Fruit fly (Drosophila melanogaster): Measurements from ENCODE around the gene ed.

The ed gene

dm6 chr2L:4053421-4054091, 22.4 kb downstream of the ed start (continued):
- TF ChIP-seq H15 (GFP tag; IDR thresholded peaks at IDR 0.05) = 0 out of 3 replicates have a peak, but pooled peaks have one; percentile 47
- TF ChIP-seq Blimp-1 (GFP tag; optimal IDR thresholded peaks at IDR 0.05) = peak; percentile 82
- TF ChIP-seq maf-S (GFP tag; optimal IDR thresholded peaks at IDR 0.05) = peak; percentile 5
- TF ChIP-seq da (GFP tag; optimal IDR thresholded peaks at IDR 0.05) = no peak
- peak; percentile 82 for TF ChIP-seq CG17829 (tag; optimal IDR thresholded peaks at IDR 0.05)
- TF ChIP-seq CG10654 (GFP tag; optimal IDR thresholded peaks at IDR 0.05) = peak; percentile 16
- TF ChIP-seq prd (optimal IDR thresholded peaks at IDR 0.05) = no peak
- peak; percentile 76; the same call in 2 of the 3 replicates for TF ChIP-seq prd (GFP tag; IDR thresholded peaks at IDR 0.05)
- TF ChIP-seq run (tag; optimal IDR thresholded peaks at IDR 0.05) = peak; percentile 45
- peak; percentile 75; the same call in 1 of the 2 replicates for TF ChIP-seq sisA (GFP tag; IDR thresholded peaks at IDR 0.05)
- peak; percentile 79 for TF ChIP-seq ara (GFP tag; IDR thresholded peaks at IDR 0.05)
- no peak for TF ChIP-seq ftz-f1 (GFP tag; optimal IDR thresholded peaks at IDR 0.05)
- TF ChIP-seq CG16815 (GFP tag; optimal IDR thresholded peaks at IDR 0.05) = peak; percentile 66
- TF ChIP-seq Vsx1 (GFP tag; optimal IDR thresholded peaks at IDR 0.05) = peak; percentile 71
- peak; percentile 63 for TF ChIP-seq CrebB (tag; optimal IDR thresholded peaks at IDR 0.05)
- TF ChIP-seq Ssrp (tag; optimal IDR thresholded peaks at IDR 0.05) = peak; percentile 77
- TF ChIP-seq CG2202 (tag; optimal IDR thresholded peaks at IDR 0.05) = peak; percentile 79
- TF ChIP-seq CG12236 (GFP tag; optimal IDR thresholded peaks at IDR 0.05) = no peak
- TF ChIP-seq CG8388 (GFP tag; optimal IDR thresholded peaks at IDR 0.05) = peak; percentile 76
- TF ChIP-seq oc (tag; optimal IDR thresholded peaks at IDR 0.05) = peak; percentile 84
- TF ChIP-seq gro (GFP tag; optimal IDR thresholded peaks at IDR 0.05) = no peak
- peak; percentile 61 for TF ChIP-seq Rfx (GFP tag; IDR thresholded peaks at IDR 0.05)
- peak; percentile 63 for TF ChIP-seq CG32772 (GFP tag; IDR thresholded peaks at IDR 0.05)
- peak; percentile 17 for TF ChIP-seq ac (GFP tag; optimal IDR thresholded peaks at IDR 0.05)
- peak; percentile 49 for TF ChIP-seq CG9215 (GFP tag; IDR thresholded peaks at IDR 0.05)
- peak; percentile 26 for TF ChIP-seq cwo (GFP tag; optimal IDR thresholded peaks at IDR 0.05)
- TF ChIP-seq Nf-YB (GFP tag; optimal IDR thresholded peaks at IDR 0.05) = peak; percentile 56
- TF ChIP-seq CG3163 (GFP tag; optimal IDR thresholded peaks at IDR 0.05) = no peak
- TF ChIP-seq p53 (GFP tag; optimal IDR thresholded peaks at IDR 0.05) = no peak
- TF ChIP-seq CG2875 (GFP tag; optimal IDR thresholded peaks at IDR 0.05) = peak; percentile 67
- TF ChIP-seq CG11723 (GFP tag; optimal IDR thresholded peaks at IDR 0.05) = peak; percentile 53
- peak; percentile 37 for TF ChIP-seq vfl (GFP tag; optimal IDR thresholded peaks at IDR 0.05)
- peak; percentile 44 to 47 for TF ChIP-seq chif (GFP tag; optimal IDR thresholded peaks at IDR 0.05)
- no peak for TF ChIP-seq Doc2 (GFP tag; IDR thresholded peaks at IDR 0.05)
- no peak for TF ChIP-seq CG33213 (GFP tag; optimal IDR thresholded peaks at IDR 0.05)
- TF ChIP-seq Fer3 (tag; optimal IDR thresholded peaks at IDR 0.05) = peak; percentile 31
- TF ChIP-seq bowl (GFP tag; IDR thresholded peaks at IDR 0.05) = no peak
- peak; percentile 14; the same call in 1 of the 2 replicates for TF ChIP-seq gt (GFP tag; IDR thresholded peaks at IDR 0.05)
- peak; percentile 82 for TF ChIP-seq CG7839 (tag; optimal IDR thresholded peaks at IDR 0.05)
- TF ChIP-seq CG17912 (GFP tag; optimal IDR thresholded peaks at IDR 0.05) = no peak
- TF ChIP-seq lilli (GFP tag; optimal IDR thresholded peaks at IDR 0.05) = peak; percentile 46
- TF ChIP-seq CG8290 (GFP tag; optimal IDR thresholded peaks at IDR 0.05) = peak; percentile 42
- no peak for TF ChIP-seq CG8290 (tag; optimal IDR thresholded peaks at IDR 0.05)
- TF ChIP-seq ash1 (GFP tag; optimal IDR thresholded peaks at IDR 0.05) = no peak
- peak; percentile 51 for TF ChIP-seq stc (GFP tag; IDR thresholded peaks at IDR 0.05)
- TF ChIP-seq dmrt11E (tag; optimal IDR thresholded peaks at IDR 0.05) = peak; percentile 89
- TF ChIP-seq D (optimal IDR thresholded peaks at IDR 0.05) = no peak
- TF ChIP-seq D (GFP tag; optimal IDR thresholded peaks at IDR 0.05) = peak; percentile 81
- peak; percentile 44 for TF ChIP-seq Xbp1 (GFP tag; optimal IDR thresholded peaks at IDR 0.05)
- TF ChIP-seq HLH54F (GFP tag; optimal IDR thresholded peaks at IDR 0.05) = no peak
- peak; percentile 65 for TF ChIP-seq twi (tag; optimal IDR thresholded peaks at IDR 0.05)
